Worm (Caenorhabditis elegans) whole organism, L2 larva: ENCODE results near the gene rps-4.

ENCODE experiments used
- C34F6.9 ChIP-seq: fragments of 150-350 bp; optimal IDR thresholded peaks from 2 replicates; lab custom pipeline; 2014; ENCODE audit warnings: missing biosample characterization, missing genetic modification characterization
- F13H6.1 ChIP-seq: sonication (generic microtip); optimal IDR thresholded peaks from 2 replicates; lab custom pipeline; 2016; ENCODE audit warnings: missing genetic modification characterization, missing compliant biosample characterization
- R02D3.7 ChIP-seq: fragments of 150-350 bp; optimal IDR thresholded peaks from 2 replicates; lab custom pipeline; 2014; ENCODE audit warnings: missing biosample characterization, missing genetic modification characterization
- Y55F3AM.14 ChIP-seq: fragments of 200-800 bp; sonication (Bioruptor generic); optimal IDR thresholded peaks from 2 replicates; lab custom pipeline; 2018; ENCODE audit warnings: mild to moderate bottlenecking, missing genetic modification characterization, missing compliant biosample characterization
- ZK546.5 ChIP-seq: sonication (generic microtip); optimal IDR thresholded peaks from 2 replicates; lab custom pipeline; 2017; ENCODE audit warnings: missing biosample characterization, missing genetic modification characterization
- alr-1 ChIP-seq: fragments of 150-350 bp; optimal IDR thresholded peaks from 2 replicates; lab custom pipeline; 2014; ENCODE audit warnings: missing biosample characterization, missing genetic modification characterization
- aly-2 ChIP-seq: fragments of 150-350 bp; optimal IDR thresholded peaks from 2 replicates; lab custom pipeline; 2014; ENCODE audit warnings: missing biosample characterization, missing genetic modification characterization
- ama-1 ChIP-seq: fragments of 150-350 bp; optimal IDR thresholded peaks from 2 replicates; lab custom pipeline; 2018; ENCODE audit warnings: inconsistent platforms
- blmp-1 ChIP-seq: sonication (generic microtip); optimal IDR thresholded peaks from 2 replicates; lab custom pipeline; 2017; ENCODE audit warnings: missing genetic modification characterization, mild to moderate bottlenecking, missing compliant biosample characterization, antibody characterized with exemption, moderate library complexity; ENCODE audit not compliant: insufficient read depth
- ceh-16 ChIP-seq: fragments of 150-350 bp; optimal IDR thresholded peaks from 2 replicates; lab custom pipeline; 2014; ENCODE audit warnings: missing biosample characterization, missing genetic modification characterization
- ceh-82 ChIP-seq: fragments of 150-350 bp; optimal IDR thresholded peaks from 2 replicates; lab custom pipeline; 2014; ENCODE audit warnings: missing biosample characterization, missing genetic modification characterization
- crh-2 ChIP-seq: sonication (generic microtip); optimal IDR thresholded peaks from 2 replicates; lab custom pipeline; 2017; ENCODE audit warnings: missing biosample characterization, missing genetic modification characterization
- dmd-4 ChIP-seq: sonication (generic microtip); optimal IDR thresholded peaks from 2 replicates; lab custom pipeline; 2017; ENCODE audit warnings: missing biosample characterization, missing genetic modification characterization
- egl-27 ChIP-seq: sonication (generic microtip); optimal IDR thresholded peaks from 3 replicates; lab custom pipeline; 2017; ENCODE audit warnings: missing biosample characterization, missing genetic modification reagents, missing genetic modification characterization
- elt-1 ChIP-seq: fragments of 150-350 bp; optimal IDR thresholded peaks from 2 replicates; lab custom pipeline; 2014; ENCODE audit warnings: missing biosample characterization, missing genetic modification characterization
- elt-3 ChIP-seq: sonication (generic microtip); optimal IDR thresholded peaks from 2 replicates; lab custom pipeline; 2017; ENCODE audit warnings: missing biosample characterization, missing genetic modification characterization
- fos-1 ChIP-seq: fragments of 150-350 bp; optimal IDR thresholded peaks from 2 replicates; lab custom pipeline; 2014; ENCODE audit warnings: missing biosample characterization, missing genetic modification characterization
- gmeb-1 ChIP-seq: fragments of 150-350 bp; optimal IDR thresholded peaks from 2 replicates; lab custom pipeline; 2014; ENCODE audit warnings: missing biosample characterization, missing genetic modification characterization
- lin-11 ChIP-seq: fragments of 150-350 bp; sonication (generic microtip); optimal IDR thresholded peaks from 2 replicates; lab custom pipeline; 2014; ENCODE audit warnings: missing biosample characterization, missing genetic modification characterization, inconsistent platforms, mixed read lengths
- lin-13 ChIP-seq: fragments of 150-350 bp; optimal IDR thresholded peaks from 2 replicates; lab custom pipeline; 2014; ENCODE audit warnings: missing biosample characterization, missing genetic modification reagents, missing genetic modification characterization
- lin-39 ChIP-seq: fragments of 150-350 bp; optimal IDR thresholded peaks from 2 replicates; lab custom pipeline; 2014; ENCODE audit warnings: missing biosample characterization, missing genetic modification reagents, missing genetic modification characterization
- lsy-2 ChIP-seq, 2 experiments: fragments of 150-350 bp in 1 of 2; sonication (generic microtip) in 1 of 2; optimal IDR thresholded peaks; 2 replicates each; lab custom pipeline; 2014 to 2017; ENCODE audit warnings: missing biosample characterization in 2 of 2, missing genetic modification characterization in 2 of 2
- mab-5 ChIP-seq: fragments of 150-350 bp; optimal IDR thresholded peaks from 2 replicates; lab custom pipeline; 2014; ENCODE audit warnings: missing biosample characterization, missing genetic modification characterization
- mbf-1 ChIP-seq: sonication (generic microtip); optimal IDR thresholded peaks from 2 replicates; lab custom pipeline; 2017; ENCODE audit warnings: missing biosample characterization, missing genetic modification characterization
- mdl-1 ChIP-seq, 2 experiments: fragments of 150-350 bp in 1 of 2; sonication (generic microtip) in 1 of 2; optimal IDR thresholded peaks; 2 replicates each; lab custom pipeline; 2017; ENCODE audit warnings: missing biosample characterization in 2 of 2, missing genetic modification characterization in 2 of 2
- nhr-10 ChIP-seq: sonication (generic microtip); optimal IDR thresholded peaks from 2 replicates; lab custom pipeline; 2017; ENCODE audit warnings: missing biosample characterization, missing genetic modification characterization
- nhr-11 ChIP-seq: fragments of 150-350 bp; optimal IDR thresholded peaks from 2 replicates; lab custom pipeline; 2014; ENCODE audit warnings: missing biosample characterization, missing genetic modification characterization
- nhr-12 ChIP-seq: fragments of 150-350 bp; optimal IDR thresholded peaks from 2 replicates; lab custom pipeline; 2014; ENCODE audit warnings: missing biosample characterization, missing genetic modification characterization
- nhr-129 ChIP-seq: fragments of 150-350 bp; optimal IDR thresholded peaks from 2 replicates; lab custom pipeline; 2014; ENCODE audit warnings: missing biosample characterization, missing genetic modification characterization
- nhr-21 ChIP-seq: fragments of 150-350 bp; optimal IDR thresholded peaks from 2 replicates; lab custom pipeline; 2014; ENCODE audit warnings: missing biosample characterization, missing genetic modification characterization
- nhr-23 ChIP-seq: fragments of 150-350 bp; optimal IDR thresholded peaks from 2 replicates; lab custom pipeline; 2014; ENCODE audit warnings: missing biosample characterization, missing genetic modification reagents, missing genetic modification characterization
- nhr-237 ChIP-seq: fragments of 150-350 bp; optimal IDR thresholded peaks from 2 replicates; lab custom pipeline; 2014; ENCODE audit warnings: missing biosample characterization, missing genetic modification characterization
- nhr-25 ChIP-seq: fragments of 150-350 bp; sonication (generic microtip); optimal IDR thresholded peaks from 3 replicates; lab custom pipeline; 2014; ENCODE audit warnings: missing biosample characterization, missing genetic modification characterization
- nhr-6 ChIP-seq: fragments of 150-350 bp; optimal IDR thresholded peaks from 2 replicates; lab custom pipeline; 2014; ENCODE audit warnings: missing biosample characterization, missing genetic modification characterization
- nhr-77 ChIP-seq: fragments of 150-350 bp; optimal IDR thresholded peaks from 2 replicates; lab custom pipeline; 2014; ENCODE audit warnings: missing biosample characterization, missing genetic modification characterization
- peb-1 ChIP-seq: fragments of 150-350 bp; optimal IDR thresholded peaks from 2 replicates; lab custom pipeline; 2014; ENCODE audit warnings: missing biosample characterization, missing genetic modification characterization
- sem-4 ChIP-seq: fragments of 150-350 bp; optimal IDR thresholded peaks from 2 replicates; lab custom pipeline; 2014; ENCODE audit warnings: missing biosample characterization, missing genetic modification reagents, missing genetic modification characterization
- skn-1 ChIP-seq: sonication (generic microtip); optimal IDR thresholded peaks from 2 replicates; lab custom pipeline; 2017; ENCODE audit warnings: missing biosample characterization, missing genetic modification characterization
- sma-3 ChIP-seq: sonication (generic microtip); optimal IDR thresholded peaks from 2 replicates; lab custom pipeline; 2016; ENCODE audit warnings: missing genetic modification reagents, missing genetic modification characterization, missing compliant biosample characterization
- sma-9 ChIP-seq, 2 experiments: fragments of 150-350 bp in 1 of 2; sonication (generic microtip) in 1 of 2; optimal IDR thresholded peaks; 2 replicates each; lab custom pipeline; 2014 to 2016; ENCODE audit warnings: missing genetic modification characterization in 2 of 2, mild to moderate bottlenecking in 1 of 2, missing biosample characterization in 1 of 2, missing compliant biosample characterization in 1 of 2, missing genetic modification reagents in 1 of 2, moderate library complexity in 1 of 2
- snpc-4 ChIP-seq: fragments of 150-350 bp; optimal IDR thresholded peaks from 2 replicates; lab custom pipeline; 2014; ENCODE audit warnings: missing biosample characterization, missing genetic modification characterization
- unc-39 ChIP-seq: fragments of 150-350 bp; optimal IDR thresholded peaks from 2 replicates; lab custom pipeline; 2014; ENCODE audit warnings: missing biosample characterization, missing genetic modification characterization
- unc-55 ChIP-seq: fragments of 150-350 bp; sonication (generic microtip); optimal IDR thresholded peaks from 3 replicates; lab custom pipeline; 2014; ENCODE audit warnings: missing biosample characterization, missing genetic modification reagents, missing genetic modification characterization
- unc-62 ChIP-seq: fragments of 150-350 bp; optimal IDR thresholded peaks from 2 replicates; lab custom pipeline; 2014; ENCODE audit warnings: missing biosample characterization, missing genetic modification reagents, missing genetic modification characterization
- zag-1 ChIP-seq: fragments of 150-350 bp; optimal IDR thresholded peaks from 2 replicates; lab custom pipeline; 2014; ENCODE audit warnings: missing biosample characterization, missing genetic modification characterization
- ztf-1 ChIP-seq: fragments of 200-800 bp; sonication (Bioruptor generic); conservative IDR thresholded peaks from 2 replicates; pipeline ENCODE4 v1.3.6; 2022; ENCODE audit warnings: missing genetic modification characterization, missing compliant biosample characterization
- ztf-11 ChIP-seq: sonication (generic microtip); optimal IDR thresholded peaks from 2 replicates; lab custom pipeline; 2017; ENCODE audit warnings: missing biosample characterization, missing genetic modification characterization
- ztf-4 ChIP-seq: fragments of 150-350 bp; optimal IDR thresholded peaks from 2 replicates; lab custom pipeline; 2014; ENCODE audit warnings: missing biosample characterization, missing genetic modification characterization

The rps-4 gene

DNA sequence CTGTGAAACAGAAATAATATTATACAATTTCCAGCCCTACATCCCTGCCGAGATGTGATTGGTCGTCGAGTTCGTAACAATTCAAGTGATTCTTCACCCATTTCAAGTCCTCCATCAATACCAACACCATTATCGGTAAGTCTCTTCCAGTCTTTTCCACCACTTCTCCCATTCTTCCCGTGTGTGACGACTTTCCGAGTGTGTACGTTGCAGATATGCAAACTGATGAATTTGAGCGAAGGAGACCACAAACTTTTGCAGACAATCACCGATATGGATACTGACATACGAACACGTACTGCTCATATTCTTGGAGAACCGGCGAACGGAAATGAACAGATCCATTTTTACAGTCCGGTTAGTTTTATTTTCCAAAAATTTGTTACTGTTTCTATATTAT is 33.0 kb downstream of the rps-4 start:
- TF ChIP-seq alr-1 (tag; lab: Kevin White, UChicago) (no peak), nhr-237 (tag; lab: Kevin White, UChicago) (no peak), blmp-1 (no peak), ama-1 (peak; percentile 79), sma-3 (GFP tag; lab: Kevin White, UChicago) (no peak)
- TF ChIP-seq, all 48 proteins: peak for 1

DNA sequence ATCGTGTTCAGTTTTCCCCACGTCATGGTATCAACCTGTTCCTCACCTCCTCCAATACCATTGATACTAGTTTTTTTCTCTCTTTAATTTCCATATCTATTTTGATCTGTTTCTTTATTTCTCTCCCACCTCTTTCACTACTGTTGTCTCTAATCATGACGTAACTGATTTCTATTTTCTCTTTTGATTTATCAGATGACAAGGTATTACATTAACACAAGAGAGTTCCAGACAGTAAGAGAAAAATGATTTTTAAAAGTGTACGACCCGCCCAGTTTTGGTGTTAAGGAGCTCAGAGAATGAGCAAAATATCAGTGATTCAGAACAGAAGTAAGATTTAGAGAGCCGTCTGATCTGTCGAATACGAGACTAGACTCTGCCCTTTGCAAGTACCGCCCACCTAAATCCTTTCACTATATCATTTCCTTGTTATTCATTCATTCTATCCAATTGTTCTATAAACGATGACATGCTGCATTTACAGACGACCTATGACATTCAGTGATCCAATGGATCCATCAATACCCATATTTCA is 34.7 kb downstream of the rps-4 start, which contains the start of gene nhr-105:
Gene nhr-105, plus strand, starts transcription at position 485 of the 535 bp plus-strand sequence.
- no peak for TF ChIP-seq unc-39
- TF ChIP-seq nhr-25 (tag; lab: Kevin White, UChicago): peak; percentile 95
- TF ChIP-seq nhr-77 (tag; lab: Kevin White, UChicago): no peak
- TF ChIP-seq blmp-1: peak; percentile 85
- no peak for TF ChIP-seq mdl-1 (tag; optimal IDR thresholded peaks at IDR 0.05; lab: Kevin White, UChicago)
- no peak for TF ChIP-seq nhr-11 (tag; lab: Kevin White, UChicago)
- peak; percentile 32 for TF ChIP-seq sma-9 (GFP tag; optimal IDR thresholded peaks at IDR 0.05; lab: Kevin White, UChicago)
- peak; percentile 3 for TF ChIP-seq sma-9 (tag; optimal IDR thresholded peaks at IDR 0.05; lab: Kevin White, UChicago)
- TF ChIP-seq F13H6.1 (tag; lab: Kevin White, UChicago): peak; percentile 71
- no peak for TF ChIP-seq alr-1 (tag; lab: Kevin White, UChicago)
- peak; percentile 71 for TF ChIP-seq ztf-4 (tag; lab: Kevin White, UChicago)
- no peak for TF ChIP-seq elt-3
- TF ChIP-seq elt-1 (tag; lab: Kevin White, UChicago): no peak
- TF ChIP-seq ceh-16 (tag; lab: Kevin White, UChicago): no peak
- no peak for TF ChIP-seq unc-55 (GFP tag; lab: Kevin White, UChicago)
- peak; percentile 77 for TF ChIP-seq nhr-129 (tag; lab: Kevin White, UChicago)
- peak; percentile 61 for TF ChIP-seq gmeb-1 (tag; lab: Kevin White, UChicago)
- TF ChIP-seq dmd-4 (tag; lab: Kevin White, UChicago): no peak
- TF ChIP-seq lin-13 (GFP tag; lab: Kevin White, UChicago): peak; percentile 45
- peak; percentile 38 for TF ChIP-seq sem-4
- TF ChIP-seq ceh-82 (tag; lab: Kevin White, UChicago): no peak
- no peak for TF ChIP-seq ama-1
- TF ChIP-seq unc-62 (GFP tag; lab: Kevin White, UChicago): no peak
- no peak for TF ChIP-seq aly-2
- TF ChIP-seq nhr-237 (tag; lab: Kevin White, UChicago): no peak
- TF ChIP-seq mbf-1 (tag; lab: Kevin White, UChicago): no peak
- peak; percentile 72 for TF ChIP-seq nhr-21 (tag; lab: Kevin White, UChicago)
- no peak for TF ChIP-seq nhr-23 (tag; lab: Kevin White, UChicago)
- no peak for TF ChIP-seq ZK546.5
- no peak for TF ChIP-seq lin-39 (tag; lab: Kevin White, UChicago)
- TF ChIP-seq crh-2: peak; percentile 93
- TF ChIP-seq C34F6.9 (tag; lab: Kevin White, UChicago): no peak
- peak in 1 of 2 experiments; percentile 69 for TF ChIP-seq lsy-2 (tag; optimal IDR thresholded peaks at IDR 0.05; lab: Kevin White, UChicago)
- peak; percentile 49 for TF ChIP-seq Y55F3AM.14 (GFP tag; lab: Kevin White, UChicago)
- no peak for TF ChIP-seq ztf-11 (tag; lab: Kevin White, UChicago)
- peak; percentile 65 for TF ChIP-seq fos-1 (tag; lab: Kevin White, UChicago)
- TF ChIP-seq peb-1 (tag; lab: Kevin White, UChicago): no peak
- TF ChIP-seq zag-1 (tag; lab: Kevin White, UChicago): no peak
- peak; percentile 1 for TF ChIP-seq snpc-4 (tag; lab: Kevin White, UChicago)
- TF ChIP-seq R02D3.7 (tag; lab: Kevin White, UChicago): no peak
- TF ChIP-seq nhr-10 (tag; lab: Kevin White, UChicago): no peak
- no peak for TF ChIP-seq nhr-6 (tag; lab: Kevin White, UChicago)
- no peak for TF ChIP-seq mab-5 (tag; lab: Kevin White, UChicago)
- TF ChIP-seq skn-1 (tag; lab: Kevin White, UChicago): no peak
- TF ChIP-seq lin-11: no peak
- no peak for TF ChIP-seq nhr-12
- no peak for TF ChIP-seq ztf-1 (GFP tag; lab: Robert Waterston, UW)
- TF ChIP-seq egl-27 (tag; lab: Kevin White, UChicago): peak; percentile 65
- TF ChIP-seq sma-3 (GFP tag; lab: Kevin White, UChicago): peak; percentile 76
